Fruit fly (Drosophila melanogaster) whole organism, embryonic: ENCODE measurements around the gene Tgt.
A peak's percentile ranks its signal among the peaks of the same experiment; 100 is the strongest.

Experiments used
- ATbp ChIP-seq: fragments of 200-800 bp; sonication (Bioruptor generic); optimal IDR thresholded peaks from 2 replicates; lab custom pipeline; 2017; ENCODE audit warnings: missing biosample characterization, mild to moderate bottlenecking, missing genetic modification characterization, missing genetic modification reagents
- Awh ChIP-seq: fragments of 200-800 bp; sonication (Bioruptor generic); IDR thresholded peaks from 2 replicates; pipeline ENCODE4, ENCODE4 v1.3.6; 2022; ENCODE audit warnings: missing biosample characterization, missing genetic modification characterization
- Bgb ChIP-seq: fragments of 200-800 bp; sonication (Bioruptor generic); IDR thresholded peaks from 2 replicates; pipeline ENCODE4 v1.3.6; 2022; ENCODE audit warnings: missing biosample characterization, missing genetic modification characterization; ENCODE audit not compliant: partially characterized antibody
- BtbVII ChIP-seq: fragments of 200-800 bp; sonication (Bioruptor generic); optimal IDR thresholded peaks from 3 replicates; lab custom pipeline; 2017; ENCODE audit warnings: missing biosample characterization, mild to moderate bottlenecking, missing genetic modification characterization
- CG10274 ChIP-seq: fragments of 200-800 bp; sonication (Bioruptor generic); optimal IDR thresholded peaks from 3 replicates; lab custom pipeline; 2017; ENCODE audit warnings: missing biosample characterization, mild to moderate bottlenecking, missing genetic modification characterization
- CG10321 ChIP-seq: fragments of 200-800 bp; sonication (Bioruptor generic); IDR thresholded peaks from 2 replicates; pipeline ENCODE4 v1.3.6; 2022; ENCODE audit warnings: missing biosample characterization, missing genetic modification characterization
- CG12104 ChIP-seq: fragments of 200-800 bp; sonication (Bioruptor generic); optimal IDR thresholded peaks from 3 replicates; lab custom pipeline; 2016; ENCODE audit warnings: missing biosample characterization, missing genetic modification characterization
- CG12391 ChIP-seq: fragments of 200-800 bp; sonication (Bioruptor generic); optimal IDR thresholded peaks from 3 replicates; lab custom pipeline; 2018; ENCODE audit warnings: missing biosample characterization, mild to moderate bottlenecking, missing genetic modification characterization, moderate library complexity
- CG13287 ChIP-seq: fragments of 200-800 bp; sonication (Bioruptor generic); IDR thresholded peaks from 2 replicates; pipeline ENCODE4 v1.3.6; 2022; ENCODE audit warnings: missing biosample characterization, missing genetic modification characterization; ENCODE audit not compliant: partially characterized antibody
- CG13894 ChIP-seq: fragments of 200-800 bp; sonication (Bioruptor generic); optimal IDR thresholded peaks from 3 replicates; lab custom pipeline; 2018; ENCODE audit warnings: missing biosample characterization, mild to moderate bottlenecking, missing genetic modification characterization, moderate library complexity
- CG14014 ChIP-seq: fragments of 200-800 bp; sonication (Bioruptor generic); IDR thresholded peaks from 2 replicates; pipeline ENCODE4 v1.3.6; 2022; ENCODE audit warnings: missing biosample characterization, missing genetic modification characterization
- CG14667 ChIP-seq: fragments of 200-800 bp; sonication (Bioruptor generic); IDR thresholded peaks from 2 replicates; pipeline ENCODE4 v1.3.6; 2022; ENCODE audit warnings: missing biosample characterization, missing genetic modification characterization
- CG15479 ChIP-seq: fragments of 200-800 bp; sonication (Bioruptor generic); optimal IDR thresholded peaks from 3 replicates; lab custom pipeline; 2019; ENCODE audit warnings: missing biosample characterization, mild to moderate bottlenecking, missing genetic modification characterization, moderate library complexity
- CG17568 ChIP-seq: fragments of 200-800 bp; sonication (Bioruptor generic); optimal IDR thresholded peaks from 2 replicates; lab custom pipeline; 2018; ENCODE audit warnings: missing biosample characterization, mild to moderate bottlenecking, missing genetic modification characterization, moderate library complexity
- CG2199 ChIP-seq: fragments of 200-800 bp; sonication (Bioruptor generic); IDR thresholded peaks from 3 replicates; pipeline ENCODE4 v1.3.6; 2022; ENCODE audit warnings: missing biosample characterization, missing genetic modification characterization
- CG34376 ChIP-seq: fragments of 200-800 bp; sonication (Bioruptor generic); optimal IDR thresholded peaks from 2 replicates; lab custom pipeline; 2018; ENCODE audit warnings: missing biosample characterization, mild to moderate bottlenecking, missing genetic modification characterization
- CG3838 ChIP-seq: fragments of 200-800 bp; sonication (Bioruptor generic); optimal IDR thresholded peaks from 3 replicates; lab custom pipeline; 2016; ENCODE audit warnings: missing biosample characterization, missing genetic modification characterization
- CG3847 ChIP-seq: fragments of 200-800 bp; sonication (Bioruptor generic); IDR thresholded peaks from 2 replicates; pipeline ENCODE4 v1.3.6; 2022; ENCODE audit warnings: missing biosample characterization, missing genetic modification characterization
- CG3995 ChIP-seq: fragments of 200-800 bp; sonication (Bioruptor generic); optimal IDR thresholded peaks from 3 replicates; lab custom pipeline; 2016; ENCODE audit warnings: missing biosample characterization, missing genetic modification characterization
- CG43689 ChIP-seq: fragments of 200-800 bp; sonication (Bioruptor generic); IDR thresholded peaks from 2 replicates; pipeline ENCODE4 v1.3.6; 2022; ENCODE audit warnings: missing biosample characterization, missing genetic modification characterization
- CG6254 ChIP-seq: fragments of 200-800 bp; sonication (Bioruptor generic); optimal IDR thresholded peaks from 3 replicates; lab custom pipeline; 2017; ENCODE audit warnings: mild to moderate bottlenecking, missing biosample characterization, missing genetic modification reagents, missing genetic modification characterization
- CG7839 ChIP-seq: fragments of 200-800 bp; sonication (Bioruptor generic); optimal IDR thresholded peaks from 3 replicates; lab custom pipeline; 2018; ENCODE audit warnings: missing biosample characterization, mild to moderate bottlenecking, missing genetic modification characterization, moderate library complexity
- Drgx ChIP-seq: fragments of 200-800 bp; sonication (Bioruptor generic); IDR thresholded peaks from 2 replicates; pipeline ENCODE4 v1.3.6; 2022; ENCODE audit warnings: missing biosample characterization, missing genetic modification characterization
- Eip74EF ChIP-seq, 2 experiments: fragments of 200-800 bp in 1 of 2; fragments of >200 bp in 1 of 2; sonication (Bioruptor generic) in 1 of 2; optimal IDR thresholded peaks; 2 replicates each; lab custom pipeline; 2017 to 2019; ENCODE audit warnings: missing biosample characterization in 2 of 2, missing genetic modification characterization in 2 of 2, mild to moderate bottlenecking in 1 of 2, moderate library complexity in 1 of 2
- Fer3 ChIP-seq: fragments of 200-800 bp; sonication (Bioruptor generic); optimal IDR thresholded peaks from 2 replicates; lab custom pipeline; 2018; ENCODE audit warnings: missing biosample characterization, mild to moderate bottlenecking, missing genetic modification characterization, moderate library complexity
- Gug ChIP-seq: fragments of 200-800 bp; sonication (Bioruptor generic); IDR thresholded peaks from 4 replicates; pipeline ENCODE4 v1.3.6; 2022; ENCODE audit warnings: missing biosample characterization, missing genetic modification characterization
- Max ChIP-seq: fragments of 200-800 bp; sonication (Bioruptor generic); optimal IDR thresholded peaks from 2 replicates; lab custom pipeline; 2016; ENCODE audit warnings: missing biosample characterization, mild to moderate bottlenecking, missing genetic modification characterization
- NC2β ChIP-seq: fragments of 200-800 bp; sonication (Bioruptor generic); optimal IDR thresholded peaks from 2 replicates; lab custom pipeline; 2016; ENCODE audit warnings: missing biosample characterization, missing genetic modification characterization
- Six4 ChIP-seq: fragments of 200-800 bp; sonication (Bioruptor generic); optimal IDR thresholded peaks from 2 replicates; lab custom pipeline; 2016; ENCODE audit warnings: missing biosample characterization, missing genetic modification characterization
- Sox100B ChIP-seq: fragments of 200-800 bp; sonication (Bioruptor generic); optimal IDR thresholded peaks from 3 replicates; lab custom pipeline; 2018; ENCODE audit warnings: missing biosample characterization, mild to moderate bottlenecking, missing genetic modification characterization
- Sry-β ChIP-seq: fragments of 200-800 bp; sonication (Bioruptor generic); optimal IDR thresholded peaks from 2 replicates; lab custom pipeline; 2018; ENCODE audit warnings: missing biosample characterization, mild to moderate bottlenecking, missing genetic modification characterization, moderate library complexity
- Ssrp ChIP-seq: fragments of 200-800 bp; sonication (Bioruptor generic); optimal IDR thresholded peaks from 2 replicates; lab custom pipeline; 2018; ENCODE audit warnings: missing biosample characterization, mild to moderate bottlenecking, missing genetic modification characterization, moderate library complexity
- YL-1 ChIP-seq: fragments of 200-800 bp; sonication (Bioruptor generic); optimal IDR thresholded peaks from 3 replicates; lab custom pipeline; 2017; ENCODE audit warnings: missing biosample characterization, mild to moderate bottlenecking, missing genetic modification characterization
- ac ChIP-seq: fragments of 200-800 bp; sonication (Bioruptor generic); optimal IDR thresholded peaks from 3 replicates; lab custom pipeline; 2017; ENCODE audit warnings: missing biosample characterization, mild to moderate bottlenecking, missing genetic modification characterization
- ash1 ChIP-seq: fragments of 200-800 bp; sonication (Bioruptor generic); optimal IDR thresholded peaks from 2 replicates; lab custom pipeline; 2018; ENCODE audit warnings: missing biosample characterization, mild to moderate bottlenecking, missing genetic modification characterization
- bigmax ChIP-seq: fragments of 200-800 bp; sonication (Bioruptor generic); optimal IDR thresholded peaks from 2 replicates; lab custom pipeline; 2018; ENCODE audit warnings: missing biosample characterization, mild to moderate bottlenecking, missing genetic modification characterization
- danr ChIP-seq: fragments of 200-800 bp; sonication (Bioruptor generic); IDR thresholded peaks from 2 replicates; pipeline ENCODE4 v1.3.6; 2022; ENCODE audit warnings: missing biosample characterization, missing genetic modification characterization
- dati ChIP-seq: fragments of 200-800 bp; sonication (Bioruptor generic); IDR thresholded peaks from 2 replicates; pipeline ENCODE4 v1.3.6; 2022; ENCODE audit warnings: missing biosample characterization, missing genetic modification characterization
- disco-r ChIP-seq: fragments of 200-800 bp; sonication (Bioruptor generic); optimal IDR thresholded peaks from 2 replicates; lab custom pipeline; 2016; ENCODE audit warnings: missing biosample characterization, missing genetic modification characterization
- dm ChIP-seq: fragments of 200-800 bp; sonication (Bioruptor generic); optimal IDR thresholded peaks from 3 replicates; lab custom pipeline; 2016; ENCODE audit warnings: missing biosample characterization, missing genetic modification characterization
- gro ChIP-seq: fragments of 200-800 bp; sonication (Bioruptor generic); optimal IDR thresholded peaks from 2 replicates; lab custom pipeline; 2016; ENCODE audit warnings: missing biosample characterization, missing genetic modification characterization
- inv ChIP-seq: fragments of 200-800 bp; sonication (Bioruptor generic); IDR thresholded peaks from 2 replicates; pipeline ENCODE4 v1.3.6; 2022; ENCODE audit warnings: missing biosample characterization, missing genetic modification characterization; ENCODE audit not compliant: partially characterized antibody
- lmd ChIP-seq: fragments of 200-800 bp; sonication (Bioruptor generic); IDR thresholded peaks from 2 replicates; pipeline ENCODE4 v1.3.6; 2022; ENCODE audit warnings: missing biosample characterization, missing genetic modification characterization
- rib ChIP-seq: fragments of 200-800 bp; sonication (Bioruptor generic); IDR thresholded peaks from 2 replicates; pipeline ENCODE4 v1.3.6; 2022; ENCODE audit warnings: missing biosample characterization, missing genetic modification characterization
- sd ChIP-seq: fragments of 200-800 bp; sonication (Bioruptor generic); optimal IDR thresholded peaks from 3 replicates; lab custom pipeline; 2018; ENCODE audit warnings: missing biosample characterization, mild to moderate bottlenecking, missing genetic modification characterization, moderate library complexity
- sens ChIP-seq: fragments of 200-800 bp; sonication (Bioruptor generic); peaks from one replicate; lab custom pipeline; 2016; ENCODE audit warnings: missing biosample characterization, missing genetic modification characterization
- slou ChIP-seq: fragments of 200-800 bp; sonication (Bioruptor generic); optimal IDR thresholded peaks from 3 replicates; lab custom pipeline; 2016; ENCODE audit warnings: missing biosample characterization, missing genetic modification characterization
- tin ChIP-seq: fragments of 200-800 bp; sonication (Bioruptor generic); optimal IDR thresholded peaks from 3 replicates; lab custom pipeline; 2016; ENCODE audit warnings: missing biosample characterization, missing genetic modification characterization
- toy ChIP-seq: fragments of 200-800 bp; sonication (Bioruptor generic); IDR thresholded peaks from 2 replicates; pipeline ENCODE4 v1.3.6; 2022; ENCODE audit warnings: missing biosample characterization, missing genetic modification characterization
- yki ChIP-seq: fragments of >200 bp; optimal IDR thresholded peaks from 3 replicates; lab custom pipeline; 2018
- zfh2 ChIP-seq: fragments of 200-800 bp; sonication (Bioruptor generic); optimal IDR thresholded peaks from 2 replicates; lab custom pipeline; 2016; ENCODE audit warnings: missing biosample characterization, missing genetic modification characterization

Tgt gene

DNA sequence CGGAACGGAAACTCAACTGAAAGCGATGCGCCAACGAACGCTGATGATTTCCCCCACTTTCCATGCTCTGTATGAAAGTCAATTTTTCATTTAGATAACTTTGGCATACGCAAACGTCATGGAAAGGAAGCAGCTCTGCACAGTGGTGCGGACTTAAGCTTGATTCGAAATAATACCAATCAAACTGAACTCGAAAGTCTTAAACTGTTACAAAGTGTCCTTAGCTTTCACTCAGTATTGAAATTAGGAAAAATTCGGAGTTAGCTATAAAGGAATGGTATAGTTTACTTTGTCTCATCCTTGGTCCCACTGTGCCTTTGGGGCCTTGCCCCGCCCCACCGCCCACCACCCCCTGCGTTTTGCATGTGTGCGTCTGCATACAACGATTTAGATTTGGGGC lies 23.6 kb downstream of the Tgt start (continued):
- TF ChIP-seq CG10321 (GFP tag; lab: Robert Waterston, UW) (no peak), NC2β (no peak), sd (tag; lab: Kevin White, UChicago) (no peak), CG34376 (GFP tag; lab: Kevin White, UChicago) (no peak), CG12391 (tag; lab: Kevin White, UChicago) (peak; percentile 43), CG15479 (GFP tag; lab: Kevin White, UChicago) (no peak), Six4 (GFP tag; lab: Kevin White, UChicago) (no peak), slou (GFP tag; lab: Kevin White, UChicago) (peak; percentile 4), toy (peak; percentile 41; the same call in 1 of the 2 replicates), ATbp (GFP tag; lab: Kevin White, UChicago) (peak; percentile 62), inv (GFP tag; lab: Robert Waterston, UW) (no peak), CG3995 (GFP tag; lab: Kevin White, UChicago) (no peak), CG2199 (no peak), CG14014 (peak; percentile 78), bigmax (GFP tag; lab: Kevin White, UChicago) (no peak), gro (GFP tag; lab: Kevin White, UChicago) (no peak), Sry-β (GFP tag; lab: Kevin White, UChicago) (no peak), lmd (GFP tag; lab: Robert Waterston, UW) (peak; percentile 70; the same call in 1 of the 2 replicates), CG10274 (GFP tag; lab: Kevin White, UChicago) (no peak), CG13287 (GFP tag; lab: Robert Waterston, UW) (no peak), Sox100B (GFP tag; lab: Kevin White, UChicago) (peak; percentile 33), rib (GFP tag; lab: Robert Waterston, UW) (0 out of 2 replicates have a peak, but pooled peaks have one; percentile 40), CG3838 (no peak), Bgb (GFP tag; lab: Robert Waterston, UW) (no peak), danr (GFP tag; lab: Robert Waterston, UW) (no peak), CG14667 (peak; percentile 28; the same call in 1 of the 2 replicates), BtbVII (GFP tag; lab: Kevin White, UChicago) (peak; percentile 1), dati (GFP tag; lab: Robert Waterston, UW) (no peak), ac (GFP tag; lab: Kevin White, UChicago) (no peak), CG12104 (GFP tag; lab: Kevin White, UChicago) (no peak), sens (GFP tag; lab: Kevin White, UChicago) (peak; percentile 23), YL-1 (no peak), CG17568 (GFP tag; lab: Kevin White, UChicago) (no peak), dm (no peak), Gug (GFP tag; lab: Robert Waterston, UW) (peak; percentile 56; the same call in 3 of the 4 replicates), yki (no peak), Fer3 (tag; lab: Kevin White, UChicago) (peak; percentile 47), disco-r (GFP tag; lab: Kevin White, UChicago) (no peak), tin (no peak), Eip74EF (GFP tag; optimal IDR thresholded peaks at IDR 0.05; lab: Kevin White, UChicago) (no peak), Ssrp (tag; lab: Kevin White, UChicago) (no peak), Max (GFP tag; lab: Kevin White, UChicago) (no peak), CG13894 (tag; lab: Kevin White, UChicago) (peak; percentile 18), zfh2 (GFP tag; lab: Kevin White, UChicago) (no peak), CG6254 (GFP tag; lab: Kevin White, UChicago) (no peak), CG7839 (tag; lab: Kevin White, UChicago) (peak; percentile 64), Drgx (GFP tag; lab: Robert Waterston, UW) (no peak), CG3847 (GFP tag; lab: Robert Waterston, UW) (peak; percentile 57; the same call in 1 of the 2 replicates), CG43689 (0 out of 2 replicates have a peak, but pooled peaks have one; percentile 18), ash1 (GFP tag; lab: Kevin White, UChicago) (no peak), Awh (GFP tag; lab: Robert Waterston, UW) (0 out of 2 replicates have a peak, but pooled peaks have one; percentile 56)
